Worm (Caenorhabditis elegans): ENCODE results near the gene clec-222.

clec-222 gene

DNA sequence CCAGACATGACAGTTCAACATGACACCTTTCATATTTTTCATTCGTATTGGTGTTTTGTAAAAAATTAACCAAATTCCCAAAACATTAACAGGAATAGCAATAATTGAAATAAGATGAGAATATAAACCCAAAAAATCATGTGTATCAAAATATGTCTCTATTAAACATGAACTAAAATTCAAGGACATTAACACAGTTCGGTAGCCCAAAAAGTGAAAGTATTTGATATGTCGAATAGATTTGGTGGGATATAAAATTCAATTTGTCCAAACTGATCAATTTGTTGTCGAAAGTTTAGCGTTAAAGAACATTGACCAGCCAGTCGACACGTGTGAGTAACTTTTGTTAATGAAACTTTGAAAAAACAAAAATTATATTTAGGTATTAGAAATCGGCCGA lies 31.5 kb downstream of the clec-222 start, which contains the start of gene srh-46:
Gene srh-46, minus strand, starts transcription at position 189 of the 400 bp plus-strand sequence.
- TF ChIP-seq F49E8.2 (tag; optimal IDR thresholded peaks at IDR 0.05; ENCODE audit: insufficient read depth): no peak
- no peak for TF ChIP-seq T26A5.8 (tag; optimal IDR thresholded peaks at IDR 0.05)

DNA sequence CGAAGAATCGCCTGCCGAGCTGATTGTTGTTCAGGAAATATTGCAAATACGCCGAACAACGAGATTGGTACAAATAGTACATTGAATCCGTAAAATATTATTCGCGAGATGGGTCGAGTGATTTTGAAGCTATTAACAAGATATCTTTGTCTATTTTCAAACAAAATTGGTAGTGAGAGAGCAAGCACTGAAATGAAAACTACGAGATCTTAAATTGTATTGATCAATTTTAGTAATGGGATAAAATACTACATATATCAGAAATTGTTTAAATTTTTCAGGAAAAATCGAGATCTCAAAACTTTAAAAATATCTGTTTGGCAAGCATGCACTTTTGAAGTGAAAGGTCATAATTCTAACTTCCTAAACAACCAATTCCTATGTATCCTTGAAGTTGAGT lies 33.0 kb downstream of the clec-222 start:
- TF ChIP-seq Y53F4B.3 (GFP tag; IDR thresholded peaks at IDR 0.05) (no peak), Y79H2A.3 (GFP tag; conservative IDR thresholded peaks at IDR 0.05) (no peak), die-1 (tag; optimal IDR thresholded peaks at IDR 0.05) (no peak), ztf-28 (GFP tag; IDR thresholded peaks at IDR 0.05) (no peak), attf-5 (GFP tag; optimal IDR thresholded peaks at IDR 0.05) (no peak), F57A8.1 (GFP tag; optimal IDR thresholded peaks at IDR 0.05) (no peak), madf-6 (GFP tag; IDR thresholded peaks at IDR 0.05) (no peak), efl-1 (GFP tag; optimal IDR thresholded peaks at IDR 0.05) (no peak), attf-3 (GFP tag; conservative IDR thresholded peaks at IDR 0.05) (no peak)

DNA sequence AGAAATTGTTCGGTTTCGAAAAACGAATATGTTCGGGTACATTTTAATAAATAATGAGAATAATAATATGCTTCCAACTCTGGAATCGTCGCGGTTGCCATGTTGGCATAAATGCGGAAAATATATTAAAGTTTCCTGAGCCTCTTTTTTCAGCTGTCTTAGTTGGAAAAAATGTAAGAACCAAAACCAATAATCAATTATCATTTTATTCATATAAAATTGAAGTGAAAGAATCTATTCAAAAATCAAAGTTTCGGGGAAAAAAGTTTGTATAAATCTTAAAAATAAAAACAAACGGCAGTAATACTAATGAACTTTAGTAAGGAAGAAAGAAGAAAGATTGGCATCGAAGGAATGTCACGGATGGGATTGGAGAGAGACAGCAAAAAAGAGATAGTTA lies 33.7 kb downstream of the clec-222 start, which contains the start of gene srh-45:
Gene srh-45, minus strand, starts transcription at position 101 of the 400 bp plus-strand sequence.
- TF ChIP-seq K11D2.4 (GFP tag; IDR thresholded peaks at IDR 0.05) (no peak), sptf-2 (GFP tag; optimal IDR thresholded peaks at IDR 0.05) (no peak), Y79H2A.3 (GFP tag; conservative IDR thresholded peaks at IDR 0.05) (no peak), F39B2.1 (GFP tag; IDR thresholded peaks at IDR 0.05) (no peak), madf-3 (GFP tag; IDR thresholded peaks at IDR 0.05) (no peak), ceh-40 (GFP tag; IDR thresholded peaks at IDR 0.05) (no peak), ama-1 (optimal IDR thresholded peaks at IDR 0.05) (no peak), ama-1 (GFP tag; optimal IDR thresholded peaks at IDR 0.05) (no peak), sdz-38 (tag; optimal IDR thresholded peaks at IDR 0.05) (no peak), Y56A3A.18 (GFP tag; IDR thresholded peaks at IDR 0.05) (no peak)

DNA sequence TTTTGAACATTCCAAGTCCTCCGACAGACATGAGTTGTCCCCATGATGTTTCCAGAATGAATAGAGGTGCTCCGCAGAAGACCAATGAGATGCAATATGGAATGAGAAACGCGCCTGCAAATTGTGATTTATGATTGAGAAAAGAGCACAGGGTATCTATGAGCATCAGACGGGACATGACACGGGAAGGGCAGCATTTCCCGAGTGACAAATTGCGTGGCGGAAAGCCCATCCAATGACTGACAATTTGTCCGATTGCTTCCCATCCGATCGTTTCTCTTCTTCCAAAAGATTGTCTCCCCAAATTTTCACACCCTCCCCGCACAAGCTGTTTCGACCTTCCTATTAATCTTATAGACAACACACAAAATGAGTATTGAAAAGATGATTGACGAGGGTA lies 36.6 kb downstream of the clec-222 start:
- TF ChIP-seq ccch-3 (GFP tag; optimal IDR thresholded peaks at IDR 0.05) (no peak), madf-6 (GFP tag; IDR thresholded peaks at IDR 0.05) (no peak), T07F8.4 (tag; optimal IDR thresholded peaks at IDR 0.05) (no peak), K12H6.12 (tag; optimal IDR thresholded peaks at IDR 0.05) (no peak), Y79H2A.3 (GFP tag; conservative IDR thresholded peaks at IDR 0.05) (no peak), cebp-1 (GFP tag; IDR thresholded peaks at IDR 0.05) (no peak), cebp-1 (tag; optimal IDR thresholded peaks at IDR 0.05) (no peak), F55B11.4 (tag; optimal IDR thresholded peaks at IDR 0.05; ENCODE audit: borderline replicate concordance, insufficient read depth) (no peak), rec-8 (tag; optimal IDR thresholded peaks at IDR 0.05) (no peak)

DNA sequence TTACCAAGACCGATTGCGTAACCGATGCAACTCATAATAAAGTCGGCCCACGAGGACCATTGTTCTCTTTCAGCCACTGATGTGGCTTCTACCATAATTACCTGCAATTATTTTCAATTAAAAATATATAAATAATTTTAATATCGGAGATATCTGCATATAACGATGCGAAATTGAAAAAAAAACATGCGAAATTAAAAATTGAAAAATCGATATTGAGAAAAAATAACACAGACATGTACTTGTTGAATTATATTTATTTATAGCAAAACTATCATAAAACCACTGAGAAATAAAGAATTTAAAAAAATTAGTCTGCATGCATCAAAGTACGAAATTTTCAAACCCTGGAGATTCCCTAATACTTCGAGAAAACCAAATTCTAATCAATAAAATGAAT lies 37.2 kb downstream of the clec-222 start, which contains the start of gene snf-11:
Gene snf-11, minus strand, starts transcription at position 101 of the 400 bp plus-strand sequence.
- TF ChIP-seq lin-35 (GFP tag; optimal IDR thresholded peaks at IDR 0.05): no peak
- TF ChIP-seq ceh-79 (tag; optimal IDR thresholded peaks at IDR 0.05): no peak
- TF ChIP-seq lin-40 (tag; optimal IDR thresholded peaks at IDR 0.05): no peak
- TF ChIP-seq egrh-3 (GFP tag; IDR thresholded peaks at IDR 0.05): no peak
- no peak for TF ChIP-seq ztf-22 (GFP tag; optimal IDR thresholded peaks at IDR 0.05)
- no peak for TF ChIP-seq K12H6.12 (tag; optimal IDR thresholded peaks at IDR 0.05)
- TF ChIP-seq madf-10 (tag; optimal IDR thresholded peaks at IDR 0.05): no peak
- no peak for TF ChIP-seq B0019.2 (GFP tag; conservative IDR thresholded peaks at IDR 0.05)
- no peak for TF ChIP-seq akir-1 (GFP tag; optimal IDR thresholded peaks at IDR 0.05)
- TF ChIP-seq T26A5.8 (tag; optimal IDR thresholded peaks at IDR 0.05): no peak
- no peak for TF ChIP-seq let-526 (GFP tag; IDR thresholded peaks at IDR 0.05)
- TF ChIP-seq repo-1 (tag; optimal IDR thresholded peaks at IDR 0.05): no peak
- no peak for TF ChIP-seq F55B11.4 (tag; optimal IDR thresholded peaks at IDR 0.05; ENCODE audit: borderline replicate concordance, insufficient read depth)
- no peak for TF ChIP-seq die-1 (tag; optimal IDR thresholded peaks at IDR 0.05)
- no peak for TF ChIP-seq mcd-1 (GFP tag; IDR thresholded peaks at IDR 0.05)
- no peak for TF ChIP-seq mel-28 (tag; optimal IDR thresholded peaks at IDR 0.05; ENCODE audit: borderline replicate concordance)

Measured in whole organism, young adult.